Worm (Caenorhabditis elegans) whole organism, young adult: ENCODE measurements around the gene ztf-7.
A peak's percentile ranks its signal among the peaks of the same experiment; 100 is the strongest.

ENCODE experiments used
- B0261.1 ChIP-seq: sonication (generic microtip); optimal IDR thresholded peaks from 2 replicates; lab custom pipeline; 2016; ENCODE audit warnings: mild to moderate bottlenecking, missing genetic modification characterization, moderate library complexity, missing compliant biosample characterization
- F23B12.7 ChIP-seq: sonication (generic microtip); optimal IDR thresholded peaks from 2 replicates; lab custom pipeline; 2017; ENCODE audit warnings: missing genetic modification characterization, mild to moderate bottlenecking, missing compliant biosample characterization, antibody characterized with exemption, moderate library complexity; ENCODE audit not compliant: insufficient read depth
- F39B2.1 ChIP-seq: fragments of 200-800 bp; sonication (Bioruptor generic); IDR thresholded peaks from 2 replicates; pipeline ENCODE4 v1.3.6; 2022; ENCODE audit warnings: missing genetic modification reagents, missing genetic modification characterization, missing compliant biosample characterization
- F55B11.4 ChIP-seq: sonication (generic microtip); optimal IDR thresholded peaks from 2 replicates; lab custom pipeline; 2016; ENCODE audit warnings: missing compliant biosample characterization, missing genetic modification characterization, borderline replicate concordance; ENCODE audit not compliant: insufficient read depth
- F57C9.4 ChIP-seq: sonication (generic microtip); optimal IDR thresholded peaks from 2 replicates; lab custom pipeline; 2017; ENCODE audit warnings: mild to moderate bottlenecking, missing genetic modification characterization, missing compliant biosample characterization
- Y53G8AR.9 ChIP-seq: fragments of 200-800 bp; sonication (Bioruptor generic); conservative IDR thresholded peaks from 2 replicates; pipeline ENCODE4 v1.3.6; 2022; ENCODE audit warnings: missing genetic modification reagents, missing genetic modification characterization, missing compliant biosample characterization
- Y95B8A.8 ChIP-seq: fragments of 200-800 bp; sonication (Bioruptor generic); IDR thresholded peaks from 2 replicates; pipeline ENCODE4 v1.3.6; 2022; ENCODE audit warnings: missing genetic modification reagents, missing genetic modification characterization, missing compliant biosample characterization
- ZK185.1 ChIP-seq: sonication (generic microtip); optimal IDR thresholded peaks from 2 replicates; lab custom pipeline; 2016; ENCODE audit warnings: mild to moderate bottlenecking, missing genetic modification characterization, missing compliant biosample characterization; ENCODE audit not compliant: poor library complexity, severe bottlenecking
- ceh-40 ChIP-seq: fragments of 200-800 bp; sonication (Bioruptor generic); IDR thresholded peaks from 2 replicates; pipeline ENCODE4 v1.3.6; 2022; ENCODE audit warnings: missing genetic modification characterization, missing compliant biosample characterization
- ceh-58 ChIP-seq: fragments of 200-800 bp; sonication (Bioruptor generic); IDR thresholded peaks from 2 replicates; pipeline ENCODE4 v1.3.6; 2022; ENCODE audit warnings: missing genetic modification characterization, missing compliant biosample characterization
- dox-1 ChIP-seq: fragments of 200-800 bp; sonication (Bioruptor generic); IDR thresholded peaks from 2 replicates; pipeline ENCODE4 v1.3.6; 2022; ENCODE audit warnings: missing genetic modification reagents, missing genetic modification characterization, missing compliant biosample characterization
- dpl-1 ChIP-seq: fragments of 150-350 bp; optimal IDR thresholded peaks from 2 replicates; lab custom pipeline; 2014; ENCODE audit warnings: missing biosample characterization, missing genetic modification reagents, missing genetic modification characterization
- egrh-3 ChIP-seq: fragments of 200-800 bp; sonication (Bioruptor generic); IDR thresholded peaks from 2 replicates; pipeline ENCODE4 v1.3.6; 2022; ENCODE audit warnings: missing genetic modification reagents, missing genetic modification characterization, missing compliant biosample characterization
- gei-17 ChIP-seq: fragments of 200-800 bp; sonication (Bioruptor generic); optimal IDR thresholded peaks from 2 replicates; lab custom pipeline; 2018; ENCODE audit warnings: mild to moderate bottlenecking, missing genetic modification characterization, missing compliant biosample characterization
- let-607 ChIP-seq, 2 experiments: fragments of 200-800 bp in 1 of 2; sonication (Bioruptor generic) in 1 of 2; sonication (generic microtip) in 1 of 2; optimal IDR thresholded peaks; 2 replicates each; lab custom pipeline; 2016 to 2018; ENCODE audit warnings: mild to moderate bottlenecking in 2 of 2, missing compliant biosample characterization in 2 of 2, missing genetic modification characterization in 2 of 2, moderate library complexity in 2 of 2, missing genotype in 1 of 2
- lin-26 ChIP-seq: fragments of 200-800 bp; sonication (Bioruptor generic); IDR thresholded peaks from 2 replicates; pipeline ENCODE4 v1.3.6; 2022; ENCODE audit warnings: missing genetic modification reagents, missing genetic modification characterization, missing compliant biosample characterization
- lin-35 ChIP-seq, 3 experiments: fragments of 150-350 bp in 2 of 3; sonication (generic microtip) in 1 of 3; optimal IDR thresholded peaks; 2 replicates each; lab custom pipeline; 2014 to 2018; ENCODE audit warnings: missing biosample characterization in 3 of 3, missing genetic modification characterization in 3 of 3, missing genetic modification reagents in 3 of 3
- lin-54 ChIP-seq: fragments of 200-800 bp; sonication (Bioruptor generic); optimal IDR thresholded peaks from 2 replicates; lab custom pipeline; 2018; ENCODE audit warnings: mild to moderate bottlenecking, missing genetic modification characterization, missing compliant biosample characterization
- lsl-1 ChIP-seq: fragments of 200-800 bp; sonication (Bioruptor generic); optimal IDR thresholded peaks from 2 replicates; lab custom pipeline; 2018; ENCODE audit warnings: mild to moderate bottlenecking, missing genetic modification characterization, moderate library complexity, missing compliant biosample characterization
- lsy-27 ChIP-seq: sonication (generic microtip); optimal IDR thresholded peaks from 2 replicates; lab custom pipeline; 2017; ENCODE audit warnings: missing genetic modification characterization, mild to moderate bottlenecking, missing compliant biosample characterization, antibody characterized with exemption, missing genotype, borderline replicate concordance; ENCODE audit not compliant: insufficient read depth
- madf-10 ChIP-seq: sonication (generic microtip); optimal IDR thresholded peaks from 2 replicates; lab custom pipeline; 2016; ENCODE audit warnings: mild to moderate bottlenecking, missing genetic modification characterization, missing compliant biosample characterization
- mes-4 ChIP-seq: sonication (generic microtip); optimal IDR thresholded peaks from 2 replicates; lab custom pipeline; 2016; ENCODE audit warnings: missing genotype, missing genetic modification characterization, missing compliant biosample characterization
- repo-1 ChIP-seq: sonication (generic microtip); optimal IDR thresholded peaks from 2 replicates; lab custom pipeline; 2017; ENCODE audit warnings: mild to moderate bottlenecking, missing genetic modification characterization, missing compliant biosample characterization
- rpc-1 ChIP-seq, 2 experiments: fragments of 150-350 bp in 1 of 2; sonication (generic microtip) in 1 of 2; optimal IDR thresholded peaks; 2 replicates each; lab custom pipeline; 2014 to 2018; ENCODE audit warnings: missing biosample characterization in 1 of 2, missing genetic modification characterization in 1 of 2, missing genetic modification reagents in 1 of 2, missing genotype in 1 of 2
- sea-2 ChIP-seq: fragments of 200-800 bp; sonication (Bioruptor generic); IDR thresholded peaks from 2 replicates; pipeline ENCODE4 v1.3.6; 2022; ENCODE audit warnings: missing genetic modification characterization, missing compliant biosample characterization
- somi-1 ChIP-seq: fragments of 200-800 bp; sonication (Bioruptor generic); optimal IDR thresholded peaks from 2 replicates; lab custom pipeline; 2018; ENCODE audit warnings: mild to moderate bottlenecking, missing genetic modification characterization, missing compliant biosample characterization
- sptf-2 ChIP-seq: fragments of 200-800 bp; sonication (Bioruptor generic); optimal IDR thresholded peaks from 2 replicates; lab custom pipeline; 2018; ENCODE audit warnings: mild to moderate bottlenecking, missing genetic modification characterization, missing compliant biosample characterization
- unc-62 ChIP-seq: fragments of 150-350 bp; optimal IDR thresholded peaks from 2 replicates; lab custom pipeline; 2014; ENCODE audit warnings: missing biosample characterization, missing genetic modification reagents, missing genetic modification characterization
- xnd-1 ChIP-seq: sonication (generic microtip); optimal IDR thresholded peaks from 2 replicates; lab custom pipeline; 2016; ENCODE audit warnings: missing genotype, missing genetic modification reagents, missing genetic modification characterization, missing compliant biosample characterization
- zfh-2 ChIP-seq: fragments of 200-800 bp; sonication (Bioruptor generic); conservative IDR thresholded peaks from 2 replicates; pipeline ENCODE4 v1.3.6; 2022; ENCODE audit warnings: missing genetic modification reagents, missing genetic modification characterization, missing compliant biosample characterization
- ztf-25 ChIP-seq: fragments of 200-800 bp; sonication (Bioruptor generic); IDR thresholded peaks from 2 replicates; pipeline ENCODE4 v1.3.6; 2022; ENCODE audit warnings: missing genetic modification reagents, missing genetic modification characterization, missing compliant biosample characterization
- ztf-26 ChIP-seq: sonication (generic microtip); optimal IDR thresholded peaks from 2 replicates; lab custom pipeline; 2017; ENCODE audit warnings: missing genetic modification characterization, missing compliant biosample characterization

The ztf-7 gene

DNA sequence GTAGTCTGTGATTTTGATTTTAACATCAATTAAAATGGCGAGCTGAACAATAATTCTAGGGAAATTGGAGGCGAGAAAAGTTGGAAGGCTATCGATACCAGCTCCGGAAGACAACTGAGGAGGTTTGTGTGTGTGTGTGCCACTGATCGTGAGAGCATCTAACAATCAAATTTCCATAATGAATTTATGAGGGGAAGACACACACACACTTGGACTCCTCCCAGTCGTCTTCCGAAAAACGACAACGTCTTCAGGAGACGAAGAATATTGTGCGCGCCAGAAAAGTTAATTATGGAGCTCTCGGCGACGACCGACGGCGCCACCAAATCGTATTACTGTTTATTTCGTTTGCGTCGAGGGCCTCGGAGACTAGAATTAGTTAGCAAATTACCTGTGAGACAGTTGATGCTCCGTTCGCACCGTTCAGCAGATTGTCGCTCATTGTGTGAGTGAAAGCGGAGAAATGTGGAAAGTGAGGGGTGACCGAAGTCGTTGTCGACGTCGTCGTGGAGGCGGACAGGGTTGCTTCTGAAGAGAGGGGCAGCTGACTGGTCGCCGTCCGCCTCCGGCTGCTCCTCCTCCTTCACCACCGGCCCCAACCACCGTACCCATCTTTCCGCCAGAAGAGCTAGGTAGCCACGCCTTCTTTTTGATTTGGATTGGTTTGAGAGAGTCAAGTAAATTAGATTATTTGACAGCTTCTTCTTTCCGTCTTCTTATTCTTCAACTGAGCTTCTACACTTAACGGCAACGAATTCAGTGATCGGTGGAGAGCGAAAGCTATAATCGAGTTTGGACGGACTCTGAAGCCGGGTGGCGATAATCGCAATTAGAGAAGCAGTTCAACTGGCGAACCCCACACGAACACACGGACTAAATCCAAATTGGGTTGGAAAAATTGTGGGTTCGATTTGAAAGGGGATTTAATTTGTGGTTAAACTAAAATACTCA, 20.4 kb downstream of the ztf-7 start, which contains the start of gene unc-42:
TSS of gene unc-42 (minus strand) at position 564 of the 951 bp plus-strand sequence.
- TF ChIP-seq somi-1 = peak; percentile 17
- no peak for TF ChIP-seq F39B2.1
- TF ChIP-seq F57C9.4 (tag; lab: Kevin White, UChicago) = no peak
- TF ChIP-seq ceh-58 = no peak
- peak; percentile 81 for TF ChIP-seq egrh-3 (GFP tag; lab: Robert Waterston, UW)
- TF ChIP-seq ztf-26 (tag; lab: Kevin White, UChicago) = no peak
- 0 out of 2 replicates have a peak, but pooled peaks have one; percentile 38 for TF ChIP-seq sea-2
- TF ChIP-seq madf-10 (tag; lab: Kevin White, UChicago) = no peak
- TF ChIP-seq Y95B8A.8 = 0 out of 2 replicates have a peak, but pooled peaks have one; percentile 12
- TF ChIP-seq dox-1 (GFP tag; lab: Robert Waterston, UW) = no peak
- TF ChIP-seq unc-62 (GFP tag; lab: Kevin White, UChicago) = no peak
- TF ChIP-seq zfh-2 (GFP tag; lab: Robert Waterston, UW) = peak; percentile 98

DNA sequence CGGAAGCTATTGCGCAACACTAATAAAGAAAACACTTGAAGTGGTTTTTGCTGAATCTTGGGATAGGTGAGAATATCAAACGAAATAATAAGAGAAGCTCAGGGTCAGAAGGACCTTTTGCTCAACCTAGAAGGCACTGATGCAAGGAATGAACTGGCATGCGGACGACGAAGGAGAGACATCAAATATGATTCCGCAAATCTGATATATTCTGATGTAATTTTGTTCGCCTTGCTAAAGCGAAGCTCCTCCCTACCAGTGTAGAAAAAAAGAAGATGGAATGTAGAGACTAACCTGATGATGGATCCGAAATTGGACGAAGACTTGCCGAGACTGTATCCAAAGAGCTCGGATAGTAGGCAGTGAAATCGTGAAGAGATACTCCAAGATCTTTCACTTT, 21.6 kb downstream of the ztf-7 start:
- TF ChIP-seq Y53G8AR.9 (no peak), F55B11.4 (no peak), xnd-1 (tag; lab: Kevin White, UChicago) (no peak), repo-1 (no peak), rpc-1 (optimal IDR thresholded peaks at IDR 0.05; lab: Kevin White, UChicago) (no peak), rpc-1 (tag; optimal IDR thresholded peaks at IDR 0.05; lab: Kevin White, UChicago) (no peak), lsl-1 (GFP tag; lab: Kevin White, UChicago) (no peak), dpl-1 (GFP tag; lab: Kevin White, UChicago) (no peak), ceh-40 (no peak), ztf-25 (GFP tag; lab: Robert Waterston, UW) (no peak), ZK185.1 (tag; lab: Kevin White, UChicago) (no peak), lin-54 (no peak), lsy-27 (tag; lab: Kevin White, UChicago) (no peak), sptf-2 (GFP tag; lab: Kevin White, UChicago) (no peak), unc-62 (GFP tag; lab: Kevin White, UChicago) (no peak), ztf-26 (tag; lab: Kevin White, UChicago) (no peak), F23B12.7 (tag; lab: Kevin White, UChicago) (no peak)

DNA sequence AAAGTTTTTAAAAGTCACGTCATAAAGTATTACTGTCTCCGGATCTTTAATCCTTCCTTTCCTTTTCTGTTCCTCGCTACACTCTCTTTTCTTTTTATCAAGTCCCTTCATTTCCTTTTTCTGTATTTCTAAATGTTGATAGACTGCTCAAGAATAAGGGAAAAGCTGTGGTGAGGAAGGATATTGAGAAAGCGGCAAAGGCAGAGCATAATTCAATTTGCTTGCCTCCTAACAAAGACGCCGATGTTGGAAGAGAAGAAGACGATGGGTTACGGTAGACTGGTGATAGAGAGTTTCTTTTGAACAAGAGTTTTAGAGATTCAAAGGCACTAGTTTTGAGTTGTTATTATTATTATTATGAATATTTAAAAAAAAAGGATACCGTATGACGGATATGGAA, 23.9 kb downstream of the ztf-7 start:
- TF ChIP-seq ceh-40 = no peak
- TF ChIP-seq dox-1 (GFP tag; lab: Robert Waterston, UW) = no peak
- no peak for TF ChIP-seq madf-10 (tag; lab: Kevin White, UChicago)
- no peak for TF ChIP-seq let-607 (tag; optimal IDR thresholded peaks at IDR 0.05; lab: Kevin White, UChicago)
- no peak for TF ChIP-seq B0261.1 (tag; lab: Kevin White, UChicago)
- no peak for TF ChIP-seq lin-26 (GFP tag; lab: Robert Waterston, UW)
- TF ChIP-seq somi-1 = peak; percentile 9
- TF ChIP-seq rpc-1 (optimal IDR thresholded peaks at IDR 0.05; lab: Kevin White, UChicago) = no peak
- no peak for TF ChIP-seq rpc-1 (tag; optimal IDR thresholded peaks at IDR 0.05; lab: Kevin White, UChicago)
- TF ChIP-seq lin-54 = no peak
- TF ChIP-seq F55B11.4 = no peak
- peak in 1 of 3 experiments; percentile 27 for TF ChIP-seq lin-35 (GFP tag; optimal IDR thresholded peaks at IDR 0.05; lab: Kevin White, UChicago)
- no peak for TF ChIP-seq gei-17 (GFP tag; lab: Kevin White, UChicago)
- TF ChIP-seq dpl-1 (GFP tag; lab: Kevin White, UChicago) = no peak
- no peak for TF ChIP-seq sea-2
- no peak for TF ChIP-seq mes-4 (tag; lab: Kevin White, UChicago)
